Worm (Caenorhabditis elegans) whole organism, L2 larva: ENCODE results near the gene F17C11.11.

Experiments used
- Y55F3AM.14 ChIP-seq: fragments of 200-800 bp; sonication (Bioruptor generic); optimal IDR thresholded peaks from 2 replicates; lab custom pipeline; 2018; ENCODE audit warnings: mild to moderate bottlenecking, missing genetic modification characterization, missing compliant biosample characterization
- alr-1 ChIP-seq: fragments of 150-350 bp; optimal IDR thresholded peaks from 2 replicates; lab custom pipeline; 2014; ENCODE audit warnings: missing biosample characterization, missing genetic modification characterization
- ama-1 ChIP-seq: fragments of 150-350 bp; optimal IDR thresholded peaks from 2 replicates; lab custom pipeline; 2018; ENCODE audit warnings: inconsistent platforms
- blmp-1 ChIP-seq: sonication (generic microtip); optimal IDR thresholded peaks from 2 replicates; lab custom pipeline; 2017; ENCODE audit warnings: missing genetic modification characterization, mild to moderate bottlenecking, missing compliant biosample characterization, antibody characterized with exemption, moderate library complexity; ENCODE audit not compliant: insufficient read depth
- crh-2 ChIP-seq: sonication (generic microtip); optimal IDR thresholded peaks from 2 replicates; lab custom pipeline; 2017; ENCODE audit warnings: missing biosample characterization, missing genetic modification characterization
- elt-1 ChIP-seq: fragments of 150-350 bp; optimal IDR thresholded peaks from 2 replicates; lab custom pipeline; 2014; ENCODE audit warnings: missing biosample characterization, missing genetic modification characterization
- elt-3 ChIP-seq: sonication (generic microtip); optimal IDR thresholded peaks from 2 replicates; lab custom pipeline; 2017; ENCODE audit warnings: missing biosample characterization, missing genetic modification characterization
- fos-1 ChIP-seq: fragments of 150-350 bp; optimal IDR thresholded peaks from 2 replicates; lab custom pipeline; 2014; ENCODE audit warnings: missing biosample characterization, missing genetic modification characterization
- lin-13 ChIP-seq: fragments of 150-350 bp; optimal IDR thresholded peaks from 2 replicates; lab custom pipeline; 2014; ENCODE audit warnings: missing biosample characterization, missing genetic modification reagents, missing genetic modification characterization
- mdl-1 ChIP-seq, 2 experiments: fragments of 150-350 bp in 1 of 2; sonication (generic microtip) in 1 of 2; optimal IDR thresholded peaks; 2 replicates each; lab custom pipeline; 2017; ENCODE audit warnings: missing biosample characterization in 2 of 2, missing genetic modification characterization in 2 of 2
- nhr-10 ChIP-seq: sonication (generic microtip); optimal IDR thresholded peaks from 2 replicates; lab custom pipeline; 2017; ENCODE audit warnings: missing biosample characterization, missing genetic modification characterization
- nhr-129 ChIP-seq: fragments of 150-350 bp; optimal IDR thresholded peaks from 2 replicates; lab custom pipeline; 2014; ENCODE audit warnings: missing biosample characterization, missing genetic modification characterization
- nhr-237 ChIP-seq: fragments of 150-350 bp; optimal IDR thresholded peaks from 2 replicates; lab custom pipeline; 2014; ENCODE audit warnings: missing biosample characterization, missing genetic modification characterization
- peb-1 ChIP-seq: fragments of 150-350 bp; optimal IDR thresholded peaks from 2 replicates; lab custom pipeline; 2014; ENCODE audit warnings: missing biosample characterization, missing genetic modification characterization
- sem-4 ChIP-seq: fragments of 150-350 bp; optimal IDR thresholded peaks from 2 replicates; lab custom pipeline; 2014; ENCODE audit warnings: missing biosample characterization, missing genetic modification reagents, missing genetic modification characterization
- skn-1 ChIP-seq: sonication (generic microtip); optimal IDR thresholded peaks from 2 replicates; lab custom pipeline; 2017; ENCODE audit warnings: missing biosample characterization, missing genetic modification characterization
- sma-3 ChIP-seq: sonication (generic microtip); optimal IDR thresholded peaks from 2 replicates; lab custom pipeline; 2016; ENCODE audit warnings: missing genetic modification reagents, missing genetic modification characterization, missing compliant biosample characterization
- sma-9 ChIP-seq, 2 experiments: fragments of 150-350 bp in 1 of 2; sonication (generic microtip) in 1 of 2; optimal IDR thresholded peaks; 2 replicates each; lab custom pipeline; 2014 to 2016; ENCODE audit warnings: missing genetic modification characterization in 2 of 2, mild to moderate bottlenecking in 1 of 2, missing biosample characterization in 1 of 2, missing compliant biosample characterization in 1 of 2, missing genetic modification reagents in 1 of 2, moderate library complexity in 1 of 2
- snpc-4 ChIP-seq: fragments of 150-350 bp; optimal IDR thresholded peaks from 2 replicates; lab custom pipeline; 2014; ENCODE audit warnings: missing biosample characterization, missing genetic modification characterization
- unc-55 ChIP-seq: fragments of 150-350 bp; sonication (generic microtip); optimal IDR thresholded peaks from 3 replicates; lab custom pipeline; 2014; ENCODE audit warnings: missing biosample characterization, missing genetic modification reagents, missing genetic modification characterization
- zag-1 ChIP-seq: fragments of 150-350 bp; optimal IDR thresholded peaks from 2 replicates; lab custom pipeline; 2014; ENCODE audit warnings: missing biosample characterization, missing genetic modification characterization

The F17C11.11 gene

DNA sequence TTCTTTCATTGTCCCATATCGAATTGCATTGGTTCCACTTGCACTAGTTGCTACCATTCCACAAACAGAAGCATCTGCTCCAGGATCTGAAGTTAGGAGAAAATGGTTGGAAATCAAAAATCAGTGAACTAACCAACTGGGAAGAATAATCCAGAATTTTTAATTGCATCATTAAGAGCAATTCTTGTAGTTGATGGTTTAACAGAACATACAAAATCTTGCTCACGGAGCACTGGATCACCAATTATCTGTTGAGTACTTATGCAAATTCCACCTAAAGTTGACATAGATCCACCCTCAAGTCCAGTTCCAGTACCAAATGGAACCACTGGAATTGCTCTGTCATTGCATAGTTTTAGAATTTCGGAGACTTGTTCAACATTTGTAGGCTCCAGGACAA lies 48.8 kb downstream of the F17C11.11 start:
- no peak for TF ChIP-seq snpc-4
- peak; percentile 47 for TF ChIP-seq ama-1 (lab: Kevin White, UChicago)

- no peak for TF ChIP-seq alr-1 (tag; lab: Kevin White, UChicago)
- TF ChIP-seq skn-1 (tag; lab: Kevin White, UChicago): no peak
- TF ChIP-seq nhr-129 (tag; lab: Kevin White, UChicago): no peak
- TF ChIP-seq Y55F3AM.14 (GFP tag; lab: Kevin White, UChicago): no peak
- no peak for TF ChIP-seq sma-3 (GFP tag; lab: Kevin White, UChicago)
- TF ChIP-seq peb-1 (tag; lab: Kevin White, UChicago): no peak
- no peak for TF ChIP-seq crh-2 (tag; lab: Kevin White, UChicago)
- no peak for TF ChIP-seq nhr-237 (tag; lab: Kevin White, UChicago)
- TF ChIP-seq nhr-10 (tag; lab: Kevin White, UChicago): no peak
- no peak for TF ChIP-seq ama-1 (lab: Kevin White, UChicago)
- no peak for TF ChIP-seq fos-1 (tag; lab: Kevin White, UChicago)
- TF ChIP-seq elt-3 (tag; lab: Kevin White, UChicago): no peak
- no peak for TF ChIP-seq sem-4 (tag; lab: Kevin White, UChicago)
Observed at ce11 chrV:10889036-10889435, 49.6 kb downstream of the F17C11.11 start, which contains the start of gene F32D8.11. TSS of gene F32D8.11 (minus strand) at chrV:10889136.

- no peak for TF ChIP-seq lin-13
- no peak for TF ChIP-seq zag-1
- TF ChIP-seq nhr-237 (tag; lab: Kevin White, UChicago): no peak
- TF ChIP-seq sma-9 (GFP tag; optimal IDR thresholded peaks at IDR 0.05; lab: Kevin White, UChicago): peak; percentile 11
- no peak for TF ChIP-seq sma-9 (tag; optimal IDR thresholded peaks at IDR 0.05; lab: Kevin White, UChicago)
- TF ChIP-seq elt-1 (tag; lab: Kevin White, UChicago): no peak
- TF ChIP-seq mdl-1 (tag; optimal IDR thresholded peaks at IDR 0.05; lab: Kevin White, UChicago): no peak
- TF ChIP-seq blmp-1 (tag; lab: Kevin White, UChicago): no peak
- TF ChIP-seq elt-3 (tag; lab: Kevin White, UChicago): no peak
- TF ChIP-seq unc-55 (GFP tag; lab: Kevin White, UChicago): no peak
Observed at ce11 chrV:10888153-10888552, 50.5 kb downstream of the F17C11.11 start.
